Worm (Caenorhabditis elegans) whole organism, young adult: ENCODE measurements around the gene ccch-2.

ENCODE experiments used
- F33H1.4 ChIP-seq: fragments of 200-800 bp; sonication (Bioruptor generic); IDR thresholded peaks from 2 replicates; pipeline ENCODE4 v1.3.6; 2022; ENCODE audit warnings: missing genetic modification reagents, missing genetic modification characterization, missing compliant biosample characterization
- F39B2.1 ChIP-seq: fragments of 200-800 bp; sonication (Bioruptor generic); IDR thresholded peaks from 2 replicates; pipeline ENCODE4 v1.3.6; 2022; ENCODE audit warnings: missing genetic modification reagents, missing genetic modification characterization, missing compliant biosample characterization
- ama-1 ChIP-seq, 3 experiments: fragments of 150-350 bp in 1 of 3; sonication (generic microtip) in 2 of 3; optimal IDR thresholded peaks; 2 replicates each; lab custom pipeline; 2014 to 2018; ENCODE audit warnings: missing biosample characterization in 2 of 3, missing genetic modification characterization in 2 of 3, missing genetic modification reagents in 2 of 3
- ceh-40 ChIP-seq: fragments of 200-800 bp; sonication (Bioruptor generic); IDR thresholded peaks from 2 replicates; pipeline ENCODE4 v1.3.6; 2022; ENCODE audit warnings: missing genetic modification characterization, missing compliant biosample characterization
- hlh-26 ChIP-seq: fragments of 200-800 bp; sonication (Bioruptor generic); conservative IDR thresholded peaks from 2 replicates; pipeline ENCODE4 v1.3.6; 2022; ENCODE audit warnings: missing genetic modification reagents, missing genetic modification characterization, missing compliant biosample characterization
- lsl-1 ChIP-seq: fragments of 200-800 bp; sonication (Bioruptor generic); optimal IDR thresholded peaks from 2 replicates; lab custom pipeline; 2018; ENCODE audit warnings: mild to moderate bottlenecking, missing genetic modification characterization, moderate library complexity, missing compliant biosample characterization
- lsy-27 ChIP-seq: sonication (generic microtip); optimal IDR thresholded peaks from 2 replicates; lab custom pipeline; 2017; ENCODE audit warnings: missing genetic modification characterization, mild to moderate bottlenecking, missing compliant biosample characterization, antibody characterized with exemption, missing genotype, borderline replicate concordance; ENCODE audit not compliant: insufficient read depth
- nhr-179 ChIP-seq: sonication (generic microtip); optimal IDR thresholded peaks from 2 replicates; lab custom pipeline; 2016; ENCODE audit warnings: mild to moderate bottlenecking, missing genetic modification characterization, missing compliant biosample characterization
- snpc-4 ChIP-seq, 5 experiments: fragments of 150-350 bp in 1 of 5; sonication (generic microtip) in 4 of 5; optimal IDR thresholded peaks; 2 replicates each; lab custom pipeline; 2014 to 2018; ENCODE audit warnings: missing genetic modification characterization in 5 of 5, missing biosample characterization in 3 of 5, antibody characterized with exemption in 2 of 5, mild to moderate bottlenecking in 2 of 5, missing compliant biosample characterization in 2 of 5, missing genotype in 2 of 5, moderate library complexity in 2 of 5, missing genetic modification reagents in 1 of 5
- tbx-9 ChIP-seq: sonication (generic microtip); optimal IDR thresholded peaks from 2 replicates; lab custom pipeline; 2016; ENCODE audit warnings: borderline replicate concordance, missing genetic modification characterization, inconsistent platforms, missing compliant biosample characterization
- ztf-28 ChIP-seq: fragments of 200-800 bp; sonication (Bioruptor generic); IDR thresholded peaks from 2 replicates; pipeline ENCODE4 v1.3.6; 2022; ENCODE audit warnings: missing genetic modification reagents, missing genetic modification characterization, missing compliant biosample characterization

- no peak for TF ChIP-seq ztf-28
- TF ChIP-seq F33H1.4 (GFP tag; lab: Robert Waterston, UW): no peak
- TF ChIP-seq lsy-27 (tag; lab: Kevin White, UChicago): no peak
- TF ChIP-seq ceh-40 (GFP tag; lab: Robert Waterston, UW): no peak
- TF ChIP-seq lsl-1: no peak
- no peak for TF ChIP-seq ama-1 (optimal IDR thresholded peaks at IDR 0.05; lab: Kevin White, UChicago)
- no peak for TF ChIP-seq ama-1 (GFP tag; optimal IDR thresholded peaks at IDR 0.05; lab: Kevin White, UChicago)
- no peak for TF ChIP-seq F39B2.1 (GFP tag; lab: Robert Waterston, UW)
- TF ChIP-seq nhr-179: no peak
- TF ChIP-seq tbx-9: no peak
- TF ChIP-seq snpc-4 (GFP tag; optimal IDR thresholded peaks at IDR 0.05; lab: Kevin White, UChicago): no peak
- TF ChIP-seq snpc-4 (tag; optimal IDR thresholded peaks at IDR 0.05; lab: Kevin White, UChicago): peak in 3 of 4 experiments; percentile 48 to 65 (median 58)
- no peak for TF ChIP-seq hlh-26 (GFP tag; lab: Robert Waterston, UW)
These were observed 41.2 kb upstream of the ccch-2 start for ce11 chrIV:16236827-16237226.
